Fruit fly (Drosophila melanogaster): ENCODE measurements around the gene CG13978.
A peak's percentile ranks its signal among the peaks of the same experiment; 100 is the strongest.

The CG13978 gene

DNA sequence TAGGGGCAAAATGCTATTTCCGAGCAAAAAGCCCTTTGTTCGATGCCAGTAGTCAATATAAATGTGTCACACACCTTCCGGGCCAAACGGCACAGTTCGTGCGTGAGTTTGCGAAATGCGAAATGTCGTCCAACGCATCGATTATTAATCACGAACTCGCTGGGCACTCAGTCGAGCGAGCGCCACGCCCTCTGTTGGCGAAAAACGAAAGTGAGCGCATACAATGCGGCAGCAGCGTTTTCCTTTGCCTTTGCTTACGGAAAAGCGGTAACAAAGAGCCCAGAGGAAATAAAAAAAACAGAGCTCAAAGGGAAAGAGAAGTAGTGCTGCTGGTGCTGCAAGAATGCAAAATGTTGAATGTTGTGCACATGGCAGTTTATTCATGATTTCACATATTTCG, 13.5 kb downstream of the CG13978 start:
- no peak for TF ChIP-seq CG6808 (GFP tag; optimal IDR thresholded peaks at IDR 0.05)
- TF ChIP-seq Hr38 (GFP tag; optimal IDR thresholded peaks at IDR 0.05): no peak
- no peak for TF ChIP-seq Smox (GFP tag; optimal IDR thresholded peaks at IDR 0.05)
- TF ChIP-seq CG10669 (GFP tag; optimal IDR thresholded peaks at IDR 0.05): no peak
- no peak for TF ChIP-seq topi (GFP tag; optimal IDR thresholded peaks at IDR 0.05)
- no peak for TF ChIP-seq ss (GFP tag; optimal IDR thresholded peaks at IDR 0.05)
- no peak for TF ChIP-seq CG6163 (GFP tag; IDR thresholded peaks at IDR 0.05)
- no peak for TF ChIP-seq Sox14 (GFP tag; optimal IDR thresholded peaks at IDR 0.05)
- no peak for TF ChIP-seq Sox15 (GFP tag; optimal IDR thresholded peaks at IDR 0.05)
- TF ChIP-seq vri (GFP tag; optimal IDR thresholded peaks at IDR 0.05): no peak
- no peak for TF ChIP-seq Sox102F (GFP tag; optimal IDR thresholded peaks at IDR 0.05)

DNA sequence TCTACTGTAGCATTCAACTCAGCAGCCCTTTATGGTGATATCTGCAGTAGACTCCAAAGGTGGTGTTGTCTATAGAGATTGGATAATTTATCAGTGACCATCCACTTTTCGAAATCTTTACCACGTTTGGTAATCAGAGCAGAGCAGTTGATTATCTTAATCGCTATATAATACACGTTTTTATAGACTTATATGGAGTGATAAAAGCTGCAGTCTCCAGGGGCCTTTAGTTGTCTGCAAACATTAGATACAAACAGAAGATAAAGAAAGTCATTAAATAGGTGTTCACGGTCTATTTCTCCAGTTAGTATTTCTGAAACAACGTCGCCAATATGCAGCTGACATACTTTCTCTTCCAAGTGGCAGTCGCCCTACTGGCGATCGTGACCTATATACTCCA, 14.4 kb downstream of the CG13978 start, which contains the start of gene Cyp6a18:
TSS of gene Cyp6a18 (plus strand) at position 301 of the 400 bp plus-strand sequence.
- TF ChIP-seq fd59A (GFP tag; optimal IDR thresholded peaks at IDR 0.05) (no peak), CG34406 (GFP tag; optimal IDR thresholded peaks at IDR 0.05) (no peak), fd85E (GFP tag; optimal IDR thresholded peaks at IDR 0.05) (no peak), Gug (GFP tag; IDR thresholded peaks at IDR 0.05) (no peak), Met (GFP tag; optimal IDR thresholded peaks at IDR 0.05) (no peak)

DNA sequence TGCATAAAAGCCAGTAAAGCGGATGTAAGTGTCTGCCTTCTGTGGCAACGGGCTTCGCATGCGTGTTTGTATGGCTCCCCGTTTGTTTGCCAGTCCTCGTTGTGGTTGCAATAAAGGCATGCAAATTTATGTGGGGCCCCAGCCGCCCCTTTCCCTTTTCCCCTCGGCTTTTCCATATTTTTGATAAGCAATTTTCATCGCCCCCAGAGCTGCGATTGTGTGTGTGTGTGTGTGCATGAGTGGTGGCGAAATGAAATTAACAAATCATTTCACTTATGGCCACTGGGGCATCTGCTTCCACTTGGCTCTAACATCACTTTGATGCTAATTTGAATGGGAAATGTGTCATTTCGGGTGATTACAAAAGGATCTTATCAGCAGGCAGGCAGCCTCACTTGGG, 23.6 kb downstream of the CG13978 start, which contains the start of gene Gr98a:
TSS of gene Gr98a (plus strand) at position 301 of the 400 bp plus-strand sequence.
- TF ChIP-seq acj6 (GFP tag; optimal IDR thresholded peaks at IDR 0.05) (no peak), CG7368 (GFP tag; optimal IDR thresholded peaks at IDR 0.05) (no peak), fd59A (GFP tag; optimal IDR thresholded peaks at IDR 0.05) (no peak), OdsH (GFP tag; optimal IDR thresholded peaks at IDR 0.05) (no peak), CG4318 (GFP tag; optimal IDR thresholded peaks at IDR 0.05) (no peak), ss (GFP tag; optimal IDR thresholded peaks at IDR 0.05) (no peak), eg (GFP tag; IDR thresholded peaks at IDR 0.05) (no peak), Eip93F (GFP tag; optimal IDR thresholded peaks at IDR 0.05) (no peak), Hr39 (GFP tag; optimal IDR thresholded peaks at IDR 0.05) (no peak), CG10631 (GFP tag; optimal IDR thresholded peaks at IDR 0.05) (no peak), lz (GFP tag; optimal IDR thresholded peaks at IDR 0.05) (no peak), CG6276 (GFP tag; optimal IDR thresholded peaks at IDR 0.05) (no peak), CG3032 (tag; optimal IDR thresholded peaks at IDR 0.05) (no peak), pdm3 (GFP tag; optimal IDR thresholded peaks at IDR 0.05) (no peak), CG3919 (GFP tag; optimal IDR thresholded peaks at IDR 0.05) (no peak), Eip75B (GFP tag; optimal IDR thresholded peaks at IDR 0.05) (no peak), CG15336 (GFP tag; IDR thresholded peaks at IDR 0.05) (no peak), Lpt (GFP tag; optimal IDR thresholded peaks at IDR 0.05) (no peak), CG11294 (GFP tag; IDR thresholded peaks at IDR 0.05) (no peak), CG8319 (GFP tag; optimal IDR thresholded peaks at IDR 0.05) (no peak)

DNA sequence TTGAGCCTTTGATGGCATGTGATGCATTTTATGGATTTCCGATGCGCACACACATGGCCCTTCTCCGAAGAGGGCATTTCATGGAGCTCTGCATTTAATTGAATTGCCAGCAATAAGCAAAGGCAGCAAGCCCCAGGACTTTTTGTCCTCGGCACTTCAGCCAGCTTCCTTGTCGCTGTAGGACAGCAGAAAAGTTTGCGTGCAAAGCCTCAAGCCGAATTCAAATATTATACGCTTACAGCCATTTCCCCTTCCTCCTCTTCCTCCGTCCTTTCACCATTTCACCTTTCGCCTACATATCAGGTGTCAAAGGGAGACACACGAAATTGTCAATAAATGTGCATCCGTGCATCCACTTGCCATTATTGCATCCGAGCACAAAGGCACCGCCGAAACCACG, 33.6 kb downstream of the CG13978 start:
- TF ChIP-seq Sox102F (GFP tag; optimal IDR thresholded peaks at IDR 0.05) (no peak), CG15336 (GFP tag; IDR thresholded peaks at IDR 0.05) (no peak), esn (GFP tag; optimal IDR thresholded peaks at IDR 0.05) (no peak)

DNA sequence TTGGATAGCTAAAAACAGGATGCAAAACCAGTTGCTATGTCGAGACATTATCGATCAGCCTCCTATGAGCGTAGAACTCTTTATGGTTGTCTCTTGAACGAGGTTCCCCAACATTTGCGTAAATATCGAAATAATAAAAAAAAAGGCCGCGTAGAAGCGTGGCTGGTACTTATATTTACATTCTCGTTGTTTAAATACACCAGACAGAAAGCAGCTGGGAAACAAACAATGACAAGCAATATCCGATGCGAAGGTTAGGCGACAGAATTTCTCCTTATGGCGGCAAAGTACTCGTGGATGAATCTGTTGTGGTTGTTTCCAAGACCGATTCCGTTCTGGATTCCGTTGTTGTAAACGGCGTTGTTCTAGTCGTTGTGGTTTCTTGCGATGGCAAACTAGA, 37.9 kb downstream of the CG13978 start, which contains the start of gene CG43139:
TSS of gene CG43139 (minus strand) at position 88 of the 400 bp plus-strand sequence.
- TF ChIP-seq fkh (GFP tag; optimal IDR thresholded peaks at IDR 0.05) (peak; percentile 41), dsx (GFP tag; optimal IDR thresholded peaks at IDR 0.05; ENCODE audit: poor library complexity, severe bottlenecking) (no peak)

All from whole organism, prepupa.